Fruit fly (Drosophila melanogaster): ENCODE results near the gene RagA-B.
A peak's percentile ranks its signal among the peaks of the same experiment; 100 is the strongest.

Gene RagA-B

DNA sequence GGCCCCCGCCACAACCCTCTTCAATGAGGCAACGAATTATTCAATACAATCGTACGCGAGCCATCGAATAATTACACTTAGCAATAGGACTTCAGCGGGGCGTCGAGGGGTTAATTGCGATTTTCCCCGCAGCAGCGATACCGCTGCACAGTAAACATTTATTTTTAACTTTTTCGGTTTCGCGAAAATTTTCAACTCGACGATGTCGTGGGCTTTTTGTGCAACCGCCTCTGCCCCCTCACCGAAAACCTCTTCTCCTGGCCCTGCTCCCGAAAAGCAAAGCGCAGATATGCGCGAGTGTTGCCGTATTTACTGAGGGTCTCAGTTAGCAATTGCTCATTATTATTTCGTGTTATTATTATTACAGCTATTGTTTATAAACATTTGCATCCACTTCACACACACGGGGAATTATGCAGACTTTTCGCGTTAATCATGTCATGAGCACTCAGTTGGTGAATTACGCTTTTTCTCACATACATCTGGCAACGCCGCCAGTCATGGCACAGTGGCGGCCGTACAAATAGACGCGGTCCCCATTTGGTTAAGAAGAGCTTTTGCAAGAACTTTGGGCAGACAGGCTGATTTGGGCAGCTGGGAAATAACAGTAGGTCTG is 29.8 kb upstream of the RagA-B start (continued):
- TF ChIP-seq zfh1 (GFP tag; IDR thresholded peaks at IDR 0.05), result peak; percentile 71
- TF ChIP-seq Dfd (GFP tag; optimal IDR thresholded peaks at IDR 0.05), result no peak
- TF ChIP-seq odd (GFP tag; optimal IDR thresholded peaks at IDR 0.05), result no peak
- TF ChIP-seq Lpt (GFP tag; optimal IDR thresholded peaks at IDR 0.05), result no peak
- TF ChIP-seq pzg (GFP tag; optimal IDR thresholded peaks at IDR 0.05), result peak; percentile 70
- TF ChIP-seq ken (GFP tag; IDR thresholded peaks at IDR 0.05), result 0 out of 3 replicates have a peak, but pooled peaks have one; percentile 57
- TF ChIP-seq CG6791 (GFP tag; IDR thresholded peaks at IDR 0.05; ENCODE audit: partially characterized antibody), result no peak
- TF ChIP-seq seq (GFP tag; IDR thresholded peaks at IDR 0.05), result no peak
- TF ChIP-seq CG6272 (GFP tag; IDR thresholded peaks at IDR 0.05), result no peak
- peak; percentile 8 for TF ChIP-seq CHES-1-like (GFP tag; optimal IDR thresholded peaks at IDR 0.05)
- TF ChIP-seq CG12744 (GFP tag; optimal IDR thresholded peaks at IDR 0.05), result peak; percentile 27
- no peak for TF ChIP-seq scrt (GFP tag; optimal IDR thresholded peaks at IDR 0.05)
- TF ChIP-seq Sin3A (optimal IDR thresholded peaks at IDR 0.05), result peak; percentile 38
- no peak for TF ChIP-seq CG1529 (GFP tag; optimal IDR thresholded peaks at IDR 0.05)
- TF ChIP-seq CG14710 (tag; optimal IDR thresholded peaks at IDR 0.05), result peak; percentile 26
- TF ChIP-seq Xrp1 (GFP tag; IDR thresholded peaks at IDR 0.05), result 0 out of 2 replicates have a peak, but pooled peaks have one; percentile 42
- peak; percentile 56 for TF ChIP-seq CG3163 (GFP tag; optimal IDR thresholded peaks at IDR 0.05)
- TF ChIP-seq CG13123 (GFP tag; optimal IDR thresholded peaks at IDR 0.05), result peak; percentile 49
- no peak for TF ChIP-seq sqz (GFP tag; optimal IDR thresholded peaks at IDR 0.05)
- peak; percentile 63 for TF ChIP-seq pb (GFP tag; optimal IDR thresholded peaks at IDR 0.05)
- no peak for TF ChIP-seq CG7745 (tag; optimal IDR thresholded peaks at IDR 0.05)
- no peak for TF ChIP-seq CG10209 (GFP tag; optimal IDR thresholded peaks at IDR 0.05)
- TF ChIP-seq CG3407 (GFP tag; optimal IDR thresholded peaks at IDR 0.05), result no peak
- no peak; the same call in 1 of the 2 replicates for TF ChIP-seq Oaz (GFP tag; IDR thresholded peaks at IDR 0.05)
- TF ChIP-seq PHDP (tag; optimal IDR thresholded peaks at IDR 0.05), result peak; percentile 8
- TF ChIP-seq CG32772 (GFP tag; IDR thresholded peaks at IDR 0.05), result no peak
- no peak for TF ChIP-seq CG10462 (GFP tag; optimal IDR thresholded peaks at IDR 0.05)
- TF ChIP-seq shn (GFP tag; optimal IDR thresholded peaks at IDR 0.05), result peak; percentile 72
- TF ChIP-seq Ssrp (tag; optimal IDR thresholded peaks at IDR 0.05), result peak; percentile 3
- no peak for TF ChIP-seq CG13287 (GFP tag; IDR thresholded peaks at IDR 0.05; ENCODE audit: partially characterized antibody)
- TF ChIP-seq ci (GFP tag; IDR thresholded peaks at IDR 0.05), result peak; percentile 72
- peak; percentile 73 for TF ChIP-seq CG2120 (GFP tag; optimal IDR thresholded peaks at IDR 0.05)
- no peak for TF ChIP-seq Abd-B (GFP tag; optimal IDR thresholded peaks at IDR 0.05)
- TF ChIP-seq Oli (tag; optimal IDR thresholded peaks at IDR 0.05), result no peak
- TF ChIP-seq Usf (GFP tag; optimal IDR thresholded peaks at IDR 0.05), result no peak
- TF ChIP-seq CG31224 (GFP tag; IDR thresholded peaks at IDR 0.05), result no peak
- TF ChIP-seq Jarid2 (GFP tag; optimal IDR thresholded peaks at IDR 0.05), result no peak
- TF ChIP-seq Sox100B (GFP tag; optimal IDR thresholded peaks at IDR 0.05), result no peak
- TF ChIP-seq z (GFP tag; IDR thresholded peaks at IDR 0.05), result no peak
- TF ChIP-seq insv (GFP tag; optimal IDR thresholded peaks at IDR 0.05), result peak in 1 of 2 experiments; percentile 15
- TF ChIP-seq CG3281 (GFP tag; optimal IDR thresholded peaks at IDR 0.05), result peak; percentile 57
- peak; percentile 73 for TF ChIP-seq CG34376 (GFP tag; optimal IDR thresholded peaks at IDR 0.05)
- TF ChIP-seq eve (GFP tag; optimal IDR thresholded peaks at IDR 0.05), result no peak
- no peak for TF ChIP-seq ttk (GFP tag; IDR thresholded peaks at IDR 0.05)
- TF ChIP-seq inv (GFP tag; IDR thresholded peaks at IDR 0.05; ENCODE audit: partially characterized antibody), result no peak
- TF ChIP-seq CG10147 (GFP tag; optimal IDR thresholded peaks at IDR 0.05), result peak; percentile 7
- TF ChIP-seq ATbp (GFP tag; optimal IDR thresholded peaks at IDR 0.05), result no peak
- no peak for TF ChIP-seq Neu2 (GFP tag; optimal IDR thresholded peaks at IDR 0.05; ENCODE audit: borderline replicate concordance)
- peak; percentile 30; the same call in 1 of the 2 replicates for TF ChIP-seq Ptx1 (GFP tag; IDR thresholded peaks at IDR 0.05)
- TF ChIP-seq Taf1 (GFP tag; IDR thresholded peaks at IDR 0.05), result no peak
